Worm (Caenorhabditis elegans) whole organism, late embryonic: Measurements from ENCODE around the gene C18G1.9.

ENCODE experiments used
- ceh-31 ChIP-seq: sonication (generic microtip); optimal IDR thresholded peaks from 2 replicates; lab custom pipeline; 2016; ENCODE audit warnings: missing genetic modification characterization, missing compliant biosample characterization
- che-1 ChIP-seq: sonication (generic microtip); optimal IDR thresholded peaks from 2 replicates; lab custom pipeline; 2016; ENCODE audit warnings: mild to moderate bottlenecking, missing genetic modification characterization, missing compliant biosample characterization
- elt-2 ChIP-seq: sonication (generic microtip); optimal IDR thresholded peaks from 2 replicates; lab custom pipeline; 2016; ENCODE audit warnings: missing genetic modification reagents, missing genetic modification characterization, missing compliant biosample characterization
- ets-4 ChIP-seq: sonication (generic microtip); optimal IDR thresholded peaks from 2 replicates; lab custom pipeline; 2016; ENCODE audit warnings: missing genetic modification characterization, missing compliant biosample characterization
- fkh-10 ChIP-seq: fragments of 150-350 bp; optimal IDR thresholded peaks from 2 replicates; lab custom pipeline; 2014; ENCODE audit warnings: missing biosample characterization, missing genetic modification reagents, missing genetic modification characterization
- hlh-15 ChIP-seq: sonication (generic microtip); optimal IDR thresholded peaks from 2 replicates; lab custom pipeline; 2016; ENCODE audit warnings: missing genetic modification characterization, missing compliant biosample characterization
- nfya-1 ChIP-seq: sonication (generic microtip); optimal IDR thresholded peaks from 2 replicates; lab custom pipeline; 2017; ENCODE audit warnings: missing genetic modification characterization, mild to moderate bottlenecking, missing compliant biosample characterization, antibody characterized with exemption, moderate library complexity
- sdc-2 ChIP-seq: sonication (generic microtip); optimal IDR thresholded peaks from 2 replicates; lab custom pipeline; 2016; ENCODE audit warnings: missing genotype, missing genetic modification characterization, missing compliant biosample characterization
- unc-42 ChIP-seq: sonication (generic microtip); optimal IDR thresholded peaks from 2 replicates; lab custom pipeline; 2016; ENCODE audit warnings: missing genotype, missing genetic modification characterization, missing compliant biosample characterization

DNA sequence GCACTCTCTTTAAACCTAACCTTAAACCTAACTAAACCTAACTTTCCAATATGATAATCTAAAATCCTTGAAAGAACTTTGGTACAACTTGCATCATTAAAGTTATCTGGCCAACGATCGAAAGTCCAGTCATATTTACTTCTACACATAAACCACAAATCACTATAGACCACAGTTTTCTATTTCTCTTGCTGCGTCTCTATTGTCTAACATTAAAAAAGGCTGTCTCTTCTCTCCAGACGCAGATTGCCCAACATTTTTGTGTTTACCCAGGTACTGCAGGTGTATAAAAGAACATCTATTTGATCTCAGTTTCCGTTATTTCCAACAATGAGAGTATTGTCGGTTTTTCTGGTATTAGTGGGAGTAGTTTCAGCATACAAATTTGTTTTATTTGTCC is 27.3 kb downstream of the C18G1.9 start, which contains the start of gene ugt-61:
- TF ChIP-seq ets-4 (tag; lab: Kevin White, UChicago), result no peak
- TF ChIP-seq che-1 (tag; lab: Kevin White, UChicago), result no peak
- no peak for TF ChIP-seq nfya-1 (tag; lab: Kevin White, UChicago)
- TF ChIP-seq elt-2 (tag; lab: Kevin White, UChicago), result no peak
- TF ChIP-seq unc-42 (tag; lab: Kevin White, UChicago), result no peak
- no peak for TF ChIP-seq sdc-2
- TF ChIP-seq hlh-15 (tag; lab: Kevin White, UChicago), result no peak
- TF ChIP-seq fkh-10 (GFP tag; lab: Kevin White, UChicago), result no peak
- no peak for TF ChIP-seq ceh-31 (tag; lab: Kevin White, UChicago)
